Fruit fly (Drosophila melanogaster) whole organism, adult: ENCODE results near the gene CG10588.

ENCODE experiments used
- CG11617 ChIP-seq: fragments of 200-800 bp; sonication (Bioruptor generic); optimal IDR thresholded peaks from 2 replicates; lab custom pipeline; 2017; ENCODE audit warnings: mild to moderate bottlenecking, missing biosample characterization, missing genetic modification reagents, missing genetic modification characterization
- CG12768 ChIP-seq: fragments of 200-800 bp; sonication (Bioruptor generic); optimal IDR thresholded peaks from 2 replicates; lab custom pipeline; 2017; ENCODE audit warnings: missing biosample characterization, missing genetic modification characterization, mild to moderate bottlenecking, moderate library complexity, missing genetic modification reagents
- CG33017 ChIP-seq: fragments of 200-800 bp; sonication (Bioruptor generic); optimal IDR thresholded peaks from 2 replicates; lab custom pipeline; 2018; ENCODE audit warnings: missing biosample characterization, mild to moderate bottlenecking, missing genetic modification characterization, moderate library complexity
- CG7101 ChIP-seq: fragments of 200-800 bp; sonication (Bioruptor generic); optimal IDR thresholded peaks from 2 replicates; lab custom pipeline; 2018; ENCODE audit warnings: missing biosample characterization, mild to moderate bottlenecking, missing genetic modification characterization, moderate library complexity
- Crg-1 ChIP-seq: fragments of 200-800 bp; sonication (Bioruptor generic); optimal IDR thresholded peaks from 2 replicates; lab custom pipeline; 2016; ENCODE audit warnings: missing biosample characterization, missing genetic modification characterization
- Hr96 ChIP-seq: fragments of 200-800 bp; sonication (Bioruptor generic); optimal IDR thresholded peaks from 2 replicates; lab custom pipeline; 2016; ENCODE audit warnings: missing biosample characterization, missing genetic modification characterization
- bab1 ChIP-seq: fragments of 200-800 bp; sonication (Bioruptor generic); optimal IDR thresholded peaks from 3 replicates; lab custom pipeline; 2019; ENCODE audit warnings: missing biosample characterization, mild to moderate bottlenecking, missing genetic modification characterization, moderate library complexity
- kay ChIP-seq: fragments of 200-800 bp; sonication (Bioruptor generic); peaks from one replicate; lab custom pipeline; 2016; ENCODE audit warnings: missing biosample characterization, missing genetic modification characterization, borderline replicate concordance
- ovo ChIP-seq: fragments of 200-800 bp; sonication (Bioruptor generic); optimal IDR thresholded peaks from 2 replicates; lab custom pipeline; 2016; ENCODE audit warnings: missing biosample characterization, missing genetic modification characterization
- pad ChIP-seq: fragments of 200-800 bp; sonication (Bioruptor generic); optimal IDR thresholded peaks from 3 replicates; lab custom pipeline; 2017; ENCODE audit warnings: missing biosample characterization, missing genetic modification characterization, mild to moderate bottlenecking, moderate library complexity, missing genetic modification reagents
- tj ChIP-seq: fragments of 200-800 bp; sonication (Bioruptor generic); optimal IDR thresholded peaks from 3 replicates; lab custom pipeline; 2017; ENCODE audit warnings: missing biosample characterization, mild to moderate bottlenecking, missing genetic modification characterization, moderate library complexity
- toe ChIP-seq: fragments of 200-800 bp; sonication (Bioruptor generic); optimal IDR thresholded peaks from 2 replicates; lab custom pipeline; 2016; ENCODE audit warnings: missing biosample characterization, missing genetic modification characterization

DNA sequence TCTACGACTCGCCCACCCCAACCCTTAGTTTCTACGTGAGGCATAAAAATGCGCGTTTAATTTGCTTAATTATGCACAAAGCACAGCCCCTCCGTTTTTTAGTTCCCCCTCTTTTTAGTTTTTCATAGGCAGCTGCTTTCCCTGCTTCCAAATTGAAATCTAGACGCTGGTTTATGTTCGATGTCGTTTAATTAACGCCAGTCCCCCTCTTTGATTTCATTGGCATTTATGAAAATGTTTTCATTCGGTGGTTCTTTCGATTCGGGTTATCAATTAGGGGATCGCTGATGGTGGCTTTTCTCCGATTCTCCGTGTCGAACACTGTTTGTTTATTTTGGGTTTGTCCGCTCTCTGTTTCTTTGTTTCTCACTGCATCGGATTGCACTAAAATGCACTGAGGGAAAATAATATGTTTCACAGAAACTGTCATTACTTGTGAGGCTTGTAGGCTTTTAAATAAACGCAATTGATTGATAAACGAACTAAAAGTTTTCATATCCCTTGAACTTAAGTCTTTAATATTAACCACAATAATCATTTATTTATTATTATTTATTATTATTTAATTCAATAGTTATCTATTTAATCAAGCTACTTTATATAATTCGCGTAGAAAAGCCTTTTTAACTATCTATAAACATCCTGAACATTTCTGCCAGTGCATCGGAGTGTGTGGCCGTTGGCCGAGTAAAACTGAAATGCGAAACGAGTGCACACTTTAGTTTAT, 26.5 kb upstream of the CG10588 start:
- peak; percentile 49 for TF ChIP-seq CG7101 (tag; lab: Kevin White, UChicago)
- no peak for TF ChIP-seq Hr96
- TF ChIP-seq CG12768 (GFP tag; lab: Kevin White, UChicago), result no peak
- peak; percentile 77 for TF ChIP-seq bab1
- TF ChIP-seq Crg-1 (GFP tag; lab: Kevin White, UChicago), result no peak
- no peak for TF ChIP-seq CG33017 (tag; lab: Kevin White, UChicago)
- TF ChIP-seq tj (GFP tag; lab: Kevin White, UChicago), result no peak
- TF ChIP-seq pad, result peak; percentile 54
- peak; percentile 51 for TF ChIP-seq CG11617 (GFP tag; lab: Kevin White, UChicago)
- TF ChIP-seq ovo, result no peak
- TF ChIP-seq kay (GFP tag; lab: Kevin White, UChicago), result no peak
- TF ChIP-seq toe (GFP tag; lab: Kevin White, UChicago), result no peak
